Worm (Caenorhabditis elegans): ENCODE results near the gene lido-9.
A peak's percentile ranks its signal among the peaks of the same experiment; 100 is the strongest.

The lido-9 gene

ce11 chrII:2973940-2974402, 26.6 kb upstream of the lido-9 start (continued):
- TF ChIP-seq sdz-12 (GFP tag; optimal IDR thresholded peaks at IDR 0.05), result peak; percentile 77
- 0 out of 2 replicates have a peak, but pooled peaks have one; percentile 6 for TF ChIP-seq ZK337.2 (GFP tag; IDR thresholded peaks at IDR 0.05)
- no peak for TF ChIP-seq ztf-7 (tag; optimal IDR thresholded peaks at IDR 0.05)
- peak; percentile 80 for TF ChIP-seq lin-38 (GFP tag; IDR thresholded peaks at IDR 0.05)
- no peak for TF ChIP-seq daf-19 (GFP tag; conservative IDR thresholded peaks at IDR 0.05)
- peak; percentile 94 for TF ChIP-seq php-3 (GFP tag; IDR thresholded peaks at IDR 0.05)
- TF ChIP-seq mdl-1 (tag; optimal IDR thresholded peaks at IDR 0.05), result peak; percentile 94 to 98
- peak; percentile 81 for TF ChIP-seq F37D6.2 (tag; optimal IDR thresholded peaks at IDR 0.05)
- no peak for TF ChIP-seq daf-8 (GFP tag; IDR thresholded peaks at IDR 0.05)
- TF ChIP-seq ces-1 (GFP tag; optimal IDR thresholded peaks at IDR 0.05), result peak; percentile 35
- TF ChIP-seq lin-29 (GFP tag; IDR thresholded peaks at IDR 0.05), result peak; percentile 93
- peak; percentile 29 for TF ChIP-seq ceh-32 (tag; optimal IDR thresholded peaks at IDR 0.05; ENCODE audit: poor library complexity)
- TF ChIP-seq F49E8.2 (tag; optimal IDR thresholded peaks at IDR 0.05; ENCODE audit: borderline replicate concordance), result no peak
- peak; percentile 66; the same call in 1 of the 2 replicates for TF ChIP-seq dmd-8 (GFP tag; IDR thresholded peaks at IDR 0.05)
- TF ChIP-seq unc-62 (GFP tag; optimal IDR thresholded peaks at IDR 0.05 in 1 of 2), result peak in 1 of 2 experiments; percentile 49
- no peak for TF ChIP-seq unc-62 (tag; optimal IDR thresholded peaks at IDR 0.05)
- TF ChIP-seq unc-130 (GFP tag; optimal IDR thresholded peaks at IDR 0.05), result no peak
- TF ChIP-seq lim-7 (GFP tag; IDR thresholded peaks at IDR 0.05), result peak; percentile 63; the same call in 1 of the 2 replicates
- peak; percentile 81; the same call in 1 of the 2 replicates for TF ChIP-seq tag-97 (GFP tag; IDR thresholded peaks at IDR 0.05)
- peak; percentile 90 for TF ChIP-seq nhr-11 (tag; optimal IDR thresholded peaks at IDR 0.05)
- no peak for TF ChIP-seq madf-5 (GFP tag; IDR thresholded peaks at IDR 0.05)
- TF ChIP-seq aly-2 (tag; optimal IDR thresholded peaks at IDR 0.05), result no peak
- peak; percentile 59 for TF ChIP-seq nhr-76 (tag; optimal IDR thresholded peaks at IDR 0.05)
- TF ChIP-seq snpc-4 (tag; optimal IDR thresholded peaks at IDR 0.05), result no peak
- no peak for TF ChIP-seq nhr-237 (tag; optimal IDR thresholded peaks at IDR 0.05)
- peak; percentile 100 for TF ChIP-seq set-16 (GFP tag; IDR thresholded peaks at IDR 0.05)
- peak; percentile 59 for TF ChIP-seq zip-2 (tag; optimal IDR thresholded peaks at IDR 0.05)
- TF ChIP-seq nhr-41 (GFP tag; IDR thresholded peaks at IDR 0.05), result peak; percentile 97
- peak; percentile 87 for TF ChIP-seq nhr-77 (tag; optimal IDR thresholded peaks at IDR 0.05)
- no peak for TF ChIP-seq Y105C5A.15 (GFP tag; IDR thresholded peaks at IDR 0.05)
- TF ChIP-seq lin-13 (GFP tag; optimal IDR thresholded peaks at IDR 0.05), result peak; percentile 89
- peak; percentile 100 for TF ChIP-seq pha-4 (GFP tag; IDR thresholded peaks at IDR 0.05)
- peak; percentile 2 for TF ChIP-seq pha-4 (tag; optimal IDR thresholded peaks at IDR 0.05)
- no peak for TF ChIP-seq lin-15B (tag; optimal IDR thresholded peaks at IDR 0.05)
- peak; percentile 54 for TF ChIP-seq zag-1 (tag; optimal IDR thresholded peaks at IDR 0.05)
- TF ChIP-seq nhr-25 (tag; optimal IDR thresholded peaks at IDR 0.05; ENCODE audit: borderline replicate concordance, insufficient read depth), result peak; percentile 93
- TF ChIP-seq lir-3 (tag; optimal IDR thresholded peaks at IDR 0.05), result no peak
- peak; percentile 76 for TF ChIP-seq nhr-111 (GFP tag; optimal IDR thresholded peaks at IDR 0.05)
- TF ChIP-seq ama-1 (optimal IDR thresholded peaks at IDR 0.05), result peak; percentile 41
- TF ChIP-seq lsy-2 (tag; optimal IDR thresholded peaks at IDR 0.05), result peak; percentile 79 to 87
- TF ChIP-seq ZK546.5 (tag; optimal IDR thresholded peaks at IDR 0.05), result no peak
- TF ChIP-seq egl-43 (GFP tag; IDR thresholded peaks at IDR 0.05), result peak; percentile 96
- peak; percentile 81 for TF ChIP-seq rbr-2 (tag; optimal IDR thresholded peaks at IDR 0.05)
- TF ChIP-seq dmd-9 (GFP tag; IDR thresholded peaks at IDR 0.05), result peak; percentile 85
- no peak for TF ChIP-seq R02D3.7 (tag; optimal IDR thresholded peaks at IDR 0.05)
- TF ChIP-seq hlh-11 (tag; optimal IDR thresholded peaks at IDR 0.05), result peak; percentile 98
- peak; percentile 91 for TF ChIP-seq spr-3 (GFP tag; optimal IDR thresholded peaks at IDR 0.05)
- peak; percentile 85 for TF ChIP-seq mxl-2 (GFP tag; conservative IDR thresholded peaks at IDR 0.05)
- TF ChIP-seq ceh-28 (tag; optimal IDR thresholded peaks at IDR 0.05), result no peak
- peak; percentile 35 for TF ChIP-seq skn-1 (tag; optimal IDR thresholded peaks at IDR 0.05)
- peak; percentile 96 for TF ChIP-seq T26A8.4 (GFP tag; IDR thresholded peaks at IDR 0.05)
- peak; percentile 83 for TF ChIP-seq vab-7 (GFP tag; IDR thresholded peaks at IDR 0.05)
